Fruit fly (Drosophila melanogaster): ENCODE data around the gene jdp.

- no peak for TF ChIP-seq CG15710 (tag; optimal IDR thresholded peaks at IDR 0.05)
- TF ChIP-seq Ets98B (GFP tag; IDR thresholded peaks at IDR 0.05): no peak
- no peak for TF ChIP-seq CG4496 (GFP tag; IDR thresholded peaks at IDR 0.05)
- no peak for TF ChIP-seq D1 (tag; optimal IDR thresholded peaks at IDR 0.05)
- TF ChIP-seq fd96Ca (GFP tag; IDR thresholded peaks at IDR 0.05): no peak
Observed at dm6 chr3R:30467062-30467461, 59.8 kb downstream of the jdp start.
